Worm (Caenorhabditis elegans): ENCODE measurements around the gene mec-9.

Gene mec-9

ce11 chrV:9925647-9926046 lies 10.7 kb upstream of the mec-9 start (continued):
- TF ChIP-seq Y105C5A.15 (GFP tag; IDR thresholded peaks at IDR 0.05) (no peak), unc-39 (tag; optimal IDR thresholded peaks at IDR 0.05) (no peak), nhr-28 (tag; optimal IDR thresholded peaks at IDR 0.05) (peak; percentile 76), F37D6.2 (tag; optimal IDR thresholded peaks at IDR 0.05) (no peak), madf-5 (GFP tag; IDR thresholded peaks at IDR 0.05) (no peak), nhr-76 (tag; optimal IDR thresholded peaks at IDR 0.05) (no peak), ceh-44 (GFP tag; IDR thresholded peaks at IDR 0.05) (no peak), dmd-8 (GFP tag; IDR thresholded peaks at IDR 0.05) (no peak), lin-15B (tag; optimal IDR thresholded peaks at IDR 0.05) (no peak), zfp-2 (tag; optimal IDR thresholded peaks at IDR 0.05) (no peak), ctbp-1 (GFP tag; IDR thresholded peaks at IDR 0.05) (no peak), tra-1 (GFP tag; IDR thresholded peaks at IDR 0.05) (no peak), lin-13 (GFP tag; optimal IDR thresholded peaks at IDR 0.05) (no peak), egl-27 (tag; optimal IDR thresholded peaks at IDR 0.05) (no peak), lin-29 (GFP tag; IDR thresholded peaks at IDR 0.05) (no peak), tag-97 (GFP tag; IDR thresholded peaks at IDR 0.05) (no peak), ZK337.2 (GFP tag; IDR thresholded peaks at IDR 0.05) (no peak), F26F4.8 (GFP tag; conservative IDR thresholded peaks at IDR 0.05) (no peak), mxl-2 (GFP tag; conservative IDR thresholded peaks at IDR 0.05) (no peak), ceh-82 (tag; optimal IDR thresholded peaks at IDR 0.05) (no peak), mdl-1 (tag; optimal IDR thresholded peaks at IDR 0.05) (no peak), T20F7.1 (GFP tag; optimal IDR thresholded peaks at IDR 0.05) (no peak), nhr-10 (tag; optimal IDR thresholded peaks at IDR 0.05) (no peak), dve-1 (tag; optimal IDR thresholded peaks at IDR 0.05; ENCODE audit: insufficient read depth) (peak; percentile 61), dmd-6 (GFP tag; IDR thresholded peaks at IDR 0.05) (peak; percentile 61), zfp-3 (GFP tag; conservative IDR thresholded peaks at IDR 0.05) (no peak), nhr-42 (GFP tag; IDR thresholded peaks at IDR 0.05) (no peak), arid-1 (GFP tag; conservative IDR thresholded peaks at IDR 0.05) (no peak), aha-1 (tag) (no peak), lin-39 (tag; optimal IDR thresholded peaks at IDR 0.05) (no peak), duxl-1 (tag; optimal IDR thresholded peaks at IDR 0.05; ENCODE audit: poor library complexity) (no peak), T26A8.4 (GFP tag; IDR thresholded peaks at IDR 0.05) (no peak), Y5F2A.4 (GFP tag; optimal IDR thresholded peaks at IDR 0.05) (no peak), skn-1 (tag; optimal IDR thresholded peaks at IDR 0.05) (no peak), spr-1 (tag; optimal IDR thresholded peaks at IDR 0.05) (no peak), ztf-11 (tag; optimal IDR thresholded peaks at IDR 0.05) (no peak), unc-130 (GFP tag; optimal IDR thresholded peaks at IDR 0.05) (no peak), Y75B8A.6 (GFP tag; IDR thresholded peaks at IDR 0.05) (no peak), nhr-25 (tag; optimal IDR thresholded peaks at IDR 0.05; ENCODE audit: borderline replicate concordance, insufficient read depth) (no peak), nhr-102 (tag; optimal IDR thresholded peaks at IDR 0.05) (no peak), hif-1 (tag; optimal IDR thresholded peaks at IDR 0.05) (no peak), snpc-4 (tag; optimal IDR thresholded peaks at IDR 0.05) (no peak), jun-1 (tag; optimal IDR thresholded peaks at IDR 0.05) (no peak), php-3 (GFP tag; IDR thresholded peaks at IDR 0.05) (0 out of 2 replicates have a peak, but pooled peaks have one; percentile 37), nhr-48 (tag; optimal IDR thresholded peaks at IDR 0.05) (peak; percentile 12), ceh-28 (tag; optimal IDR thresholded peaks at IDR 0.05) (no peak), gei-8 (GFP tag; optimal IDR thresholded peaks at IDR 0.05) (no peak), ZK546.5 (tag; optimal IDR thresholded peaks at IDR 0.05) (no peak), nhr-6 (tag; optimal IDR thresholded peaks at IDR 0.05) (no peak), pha-4 (GFP tag; IDR thresholded peaks at IDR 0.05) (no peak), pha-4 (tag; optimal IDR thresholded peaks at IDR 0.05) (no peak), egl-43 (GFP tag; IDR thresholded peaks at IDR 0.05) (no peak), daf-8 (GFP tag; IDR thresholded peaks at IDR 0.05) (no peak)

Measured in whole organism, L4 larva.